Worm (Caenorhabditis elegans) whole organism, L4/young adult: Measurements from ENCODE around the gene Y116A8A.2.
"Not testable (repeated sequence)": the region's sequence is repeated elsewhere in the genome, so short reads cannot be mapped to it uniquely, and the experiment has no call there.

Experiments
- W03F9.2 ChIP-seq: fragments of 150-350 bp; optimal IDR thresholded peaks from 2 replicates; lab custom pipeline; 2014; ENCODE audit warnings: missing biosample characterization, missing genetic modification characterization
- dao-5 ChIP-seq: sonication (generic microtip); optimal IDR thresholded peaks from 2 replicates; lab custom pipeline; 2016; ENCODE audit warnings: missing genotype, missing genetic modification characterization, moderate library complexity, missing compliant biosample characterization
- him-1 ChIP-seq: sonication (generic microtip); optimal IDR thresholded peaks from 2 replicates; lab custom pipeline; 2016; ENCODE audit warnings: missing genotype, missing genetic modification reagents, missing genetic modification characterization, missing compliant biosample characterization

Y116A8A.2 gene

ce11 chrIV:16813825-16814224 lies at the start of gene Y116A8A.2:
Y116A8A.2 (minus strand) TSS chrIV:16813925.
- TF ChIP-seq him-1 (tag; lab: Kevin White, UChicago) = no peak
- no peak for TF ChIP-seq W03F9.2 (tag; lab: Kevin White, UChicago)
- no peak for TF ChIP-seq dao-5 (tag; lab: Kevin White, UChicago)

- TF ChIP-seq dao-5 (tag; lab: Kevin White, UChicago) (no peak), him-1 (tag; lab: Kevin White, UChicago) (no peak), W03F9.2 (tag; lab: Kevin White, UChicago) (peak; percentile 70)
These were observed 49.7 kb upstream of the Y116A8A.2 start, which contains the start of the genes mel-46 and lsy-13 for ce11 chrIV:16863431-16863895. mel-46 (minus strand) TSS chrIV:16863481. lsy-13 (plus strand) TSS chrIV:16863870.

- no peak for TF ChIP-seq him-1 (tag; lab: Kevin White, UChicago)
- TF ChIP-seq dao-5 (tag; lab: Kevin White, UChicago) = no peak
These were observed 47.0 kb upstream of the Y116A8A.2 start for ce11 chrIV:16860702-16861101.

- no peak for TF ChIP-seq him-1 (tag; lab: Kevin White, UChicago)
- TF ChIP-seq W03F9.2 (tag; lab: Kevin White, UChicago) = no peak
- TF ChIP-seq dao-5 (tag; lab: Kevin White, UChicago) = no peak
These were observed 41.1 kb upstream of the Y116A8A.2 start, which contains the start of gene map-2 for ce11 chrIV:16854790-16855189. map-2 (minus strand) TSS chrIV:16854890.

- TF ChIP-seq him-1, W03F9.2, dao-5 (tag; lab: Kevin White, UChicago): not testable (repeated sequence)
These were observed 29.1 kb upstream of the Y116A8A.2 start, which contains the start of gene Y116A8A.150 for ce11 chrIV:16842873-16843272. Y116A8A.150 (minus strand) TSS chrIV:16842973.

- TF ChIP-seq W03F9.2 (tag; lab: Kevin White, UChicago) = no peak
These were observed 17.6 kb upstream of the Y116A8A.2 start, which contains the start of gene clec-194 for ce11 chrIV:16831366-16831765. clec-194 (plus strand) TSS chrIV:16831666.

ce11 chrIV:16829896-16830295 lies 16.2 kb upstream of the Y116A8A.2 start, which contains the start of gene Y116A8A.7:
Y116A8A.7 (plus strand) TSS chrIV:16830196.
- TF ChIP-seq him-1 (tag; lab: Kevin White, UChicago) (no peak), W03F9.2 (tag; lab: Kevin White, UChicago) (no peak), dao-5 (tag; lab: Kevin White, UChicago) (no peak)

- TF ChIP-seq him-1 (tag; lab: Kevin White, UChicago) (no peak), dao-5 (tag; lab: Kevin White, UChicago) (no peak), W03F9.2 (tag; lab: Kevin White, UChicago) (no peak)
These were observed 15.0 kb upstream of the Y116A8A.2 start, which contains the start of gene Y116A8A.6 for ce11 chrIV:16828698-16829097. Y116A8A.6 (minus strand) TSS chrIV:16828798.

ce11 chrIV:16822529-16822928 lies 8.8 kb upstream of the Y116A8A.2 start, which contains the start of gene Y116A8A.4:
Y116A8A.4 (plus strand) TSS chrIV:16822829.
- TF ChIP-seq W03F9.2 (tag; lab: Kevin White, UChicago) = no peak
- no peak for TF ChIP-seq him-1 (tag; lab: Kevin White, UChicago)
- TF ChIP-seq dao-5 (tag; lab: Kevin White, UChicago) = no peak

ce11 chrIV:16812116-16812515 lies 1.6 kb downstream of the Y116A8A.2 start:
- TF ChIP-seq W03F9.2 (tag; lab: Kevin White, UChicago) (no peak), dao-5 (tag; lab: Kevin White, UChicago) (no peak), him-1 (tag; lab: Kevin White, UChicago) (no peak)

ce11 chrIV:16806352-16806751 lies 7.4 kb downstream of the Y116A8A.2 start, which contains the start of gene clec-193:
clec-193 (minus strand) TSS chrIV:16806452.
- no peak for TF ChIP-seq W03F9.2 (tag; lab: Kevin White, UChicago)
- no peak for TF ChIP-seq dao-5 (tag; lab: Kevin White, UChicago)
- no peak for TF ChIP-seq him-1 (tag; lab: Kevin White, UChicago)

ce11 chrIV:16787024-16787423 lies 26.7 kb downstream of the Y116A8A.2 start, which contains the start of gene Y43D4A.6:
Y43D4A.6 (plus strand) TSS chrIV:16787324.
- TF ChIP-seq him-1 (tag; lab: Kevin White, UChicago) (no peak), dao-5 (tag; lab: Kevin White, UChicago) (no peak), W03F9.2 (tag; lab: Kevin White, UChicago) (no peak)

ce11 chrIV:16778644-16779043 lies 35.1 kb downstream of the Y116A8A.2 start:
- no peak for TF ChIP-seq dao-5 (tag; lab: Kevin White, UChicago)
- TF ChIP-seq him-1 (tag; lab: Kevin White, UChicago) = no peak
- TF ChIP-seq W03F9.2 (tag; lab: Kevin White, UChicago) = no peak

ce11 chrIV:16777758-16778157 lies 36.0 kb downstream of the Y116A8A.2 start:
- TF ChIP-seq W03F9.2 (tag; lab: Kevin White, UChicago) = no peak
- no peak for TF ChIP-seq him-1 (tag; lab: Kevin White, UChicago)
- TF ChIP-seq dao-5 (tag; lab: Kevin White, UChicago) = no peak
